Worm (Caenorhabditis elegans) whole organism, late embryonic: ENCODE results near the gene T27A10.6.

Experiments
- C08G9.2 ChIP-seq: sonication (generic microtip); optimal IDR thresholded peaks from 2 replicates; lab custom pipeline; 2016; ENCODE audit warnings: mild to moderate bottlenecking, missing genetic modification characterization, moderate library complexity, missing compliant biosample characterization
- F13H6.1 ChIP-seq: sonication (generic microtip); optimal IDR thresholded peaks from 2 replicates; lab custom pipeline; 2016; ENCODE audit warnings: missing genetic modification characterization, missing compliant biosample characterization
- K02D7.2 ChIP-seq: sonication (generic microtip); optimal IDR thresholded peaks from 2 replicates; lab custom pipeline; 2017; ENCODE audit warnings: mild to moderate bottlenecking, missing genetic modification characterization, missing compliant biosample characterization
- K09A11.1 ChIP-seq: sonication (generic microtip); optimal IDR thresholded peaks from 2 replicates; lab custom pipeline; 2017; ENCODE audit warnings: antibody characterized with exemption, mild to moderate bottlenecking, missing genetic modification characterization, missing compliant biosample characterization; ENCODE audit not compliant: insufficient read depth
- T23F11.4 ChIP-seq: fragments of 200-800 bp; sonication (Bioruptor generic); optimal IDR thresholded peaks from 2 replicates; lab custom pipeline; 2018; ENCODE audit warnings: mild to moderate bottlenecking, missing genetic modification characterization, missing compliant biosample characterization
- ceh-14 ChIP-seq: sonication (generic microtip); optimal IDR thresholded peaks from 2 replicates; lab custom pipeline; 2016; ENCODE audit warnings: missing genotype, missing genetic modification characterization, missing compliant biosample characterization
- ceh-18 ChIP-seq: sonication (generic microtip); optimal IDR thresholded peaks from 2 replicates; lab custom pipeline; 2016; ENCODE audit warnings: missing genetic modification characterization, missing compliant biosample characterization
- ceh-24 ChIP-seq: sonication (generic microtip); optimal IDR thresholded peaks from 2 replicates; lab custom pipeline; 2016; ENCODE audit warnings: mild to moderate bottlenecking, missing genetic modification characterization, missing compliant biosample characterization
- ceh-31 ChIP-seq: sonication (generic microtip); optimal IDR thresholded peaks from 2 replicates; lab custom pipeline; 2016; ENCODE audit warnings: missing genetic modification characterization, missing compliant biosample characterization
- ceh-34 ChIP-seq: sonication (generic microtip); optimal IDR thresholded peaks from 2 replicates; lab custom pipeline; 2016; ENCODE audit warnings: mild to moderate bottlenecking, missing genetic modification characterization, missing compliant biosample characterization
- ceh-45 ChIP-seq: fragments of 200-800 bp; sonication (Bioruptor generic); IDR thresholded peaks from 2 replicates; pipeline ENCODE4 v1.3.6; 2022; ENCODE audit warnings: missing genetic modification reagents, missing genetic modification characterization, missing compliant biosample characterization
- ceh-48 ChIP-seq: sonication (generic microtip); optimal IDR thresholded peaks from 2 replicates; lab custom pipeline; 2016; ENCODE audit warnings: missing genetic modification characterization, inconsistent platforms, missing compliant biosample characterization
- ceh-6 ChIP-seq: fragments of 200-800 bp; sonication (Bioruptor generic); optimal IDR thresholded peaks from 2 replicates; lab custom pipeline; 2018; ENCODE audit warnings: mild to moderate bottlenecking, missing genetic modification characterization, missing compliant biosample characterization
- ceh-9 ChIP-seq: sonication (generic microtip); optimal IDR thresholded peaks from 2 replicates; lab custom pipeline; 2016; ENCODE audit warnings: mild to moderate bottlenecking, missing genetic modification characterization, inconsistent platforms, missing compliant biosample characterization
- che-1 ChIP-seq: sonication (generic microtip); optimal IDR thresholded peaks from 2 replicates; lab custom pipeline; 2016; ENCODE audit warnings: mild to moderate bottlenecking, missing genetic modification characterization, missing compliant biosample characterization
- elt-2 ChIP-seq: sonication (generic microtip); optimal IDR thresholded peaks from 2 replicates; lab custom pipeline; 2016; ENCODE audit warnings: missing genetic modification reagents, missing genetic modification characterization, missing compliant biosample characterization
- elt-4 ChIP-seq: sonication (generic microtip); optimal IDR thresholded peaks from 2 replicates; lab custom pipeline; 2016; ENCODE audit warnings: missing genetic modification characterization, missing compliant biosample characterization
- eyg-1 ChIP-seq: sonication (generic microtip); optimal IDR thresholded peaks from 2 replicates; lab custom pipeline; 2016; ENCODE audit warnings: missing genotype, missing genetic modification characterization, missing compliant biosample characterization
- fax-1 ChIP-seq: sonication (generic microtip); optimal IDR thresholded peaks from 2 replicates; lab custom pipeline; 2016; ENCODE audit warnings: missing genotype, missing genetic modification characterization, missing compliant biosample characterization
- fkh-6 ChIP-seq: sonication (generic microtip); optimal IDR thresholded peaks from 2 replicates; lab custom pipeline; 2016; ENCODE audit warnings: missing genetic modification characterization, missing compliant biosample characterization
- hlh-13 ChIP-seq: fragments of 200-800 bp; sonication (Bioruptor generic); optimal IDR thresholded peaks from 2 replicates; lab custom pipeline; 2018; ENCODE audit warnings: mild to moderate bottlenecking, missing genetic modification characterization, missing compliant biosample characterization
- lin-11 ChIP-seq: fragments of 200-800 bp; sonication (Bioruptor generic); optimal IDR thresholded peaks from 2 replicates; lab custom pipeline; 2018; ENCODE audit warnings: mild to moderate bottlenecking, missing genetic modification characterization, missing compliant biosample characterization
- mec-3 ChIP-seq: sonication (generic microtip); optimal IDR thresholded peaks from 2 replicates; lab custom pipeline; 2016; ENCODE audit warnings: borderline replicate concordance, missing genetic modification characterization, missing compliant biosample characterization
- nfya-1 ChIP-seq: sonication (generic microtip); optimal IDR thresholded peaks from 2 replicates; lab custom pipeline; 2017; ENCODE audit warnings: missing genetic modification characterization, mild to moderate bottlenecking, missing compliant biosample characterization, antibody characterized with exemption, moderate library complexity
- nhr-11 ChIP-seq: fragments of 150-350 bp; optimal IDR thresholded peaks from 2 replicates; lab custom pipeline; 2014; ENCODE audit warnings: missing biosample characterization, missing genetic modification characterization
- npax-4 ChIP-seq: sonication (generic microtip); optimal IDR thresholded peaks from 2 replicates; lab custom pipeline; 2016; ENCODE audit warnings: missing genetic modification characterization, missing compliant biosample characterization
- odd-2 ChIP-seq: sonication (generic microtip); optimal IDR thresholded peaks from 2 replicates; lab custom pipeline; 2017; ENCODE audit warnings: antibody characterized with exemption, mild to moderate bottlenecking, missing genetic modification characterization, missing compliant biosample characterization
- pha-2 ChIP-seq: sonication (generic microtip); optimal IDR thresholded peaks from 2 replicates; lab custom pipeline; 2017; ENCODE audit warnings: mild to moderate bottlenecking, missing genetic modification characterization, missing compliant biosample characterization
- pha-4 ChIP-seq: fragments of 150-350 bp; optimal IDR thresholded peaks from 2 replicates; lab custom pipeline; 2018; ENCODE audit warnings: missing biosample characterization, missing genetic modification reagents, missing genetic modification characterization
- pqm-1 ChIP-seq: sonication (generic microtip); optimal IDR thresholded peaks from 2 replicates; lab custom pipeline; 2016; ENCODE audit warnings: missing genetic modification characterization, missing compliant biosample characterization
- pros-1 ChIP-seq: fragments of 150-350 bp; optimal IDR thresholded peaks from 2 replicates; lab custom pipeline; 2014; ENCODE audit warnings: missing biosample characterization, missing genetic modification reagents, missing genetic modification characterization
- rnt-1 ChIP-seq: sonication (generic microtip); optimal IDR thresholded peaks from 2 replicates; lab custom pipeline; 2016; ENCODE audit warnings: missing genetic modification characterization, missing compliant biosample characterization
- unc-3 ChIP-seq, 2 experiments: fragments of 200-800 bp in 1 of 2; sonication (Bioruptor generic) in 1 of 2; sonication (generic microtip) in 1 of 2; conservative IDR thresholded peaks in 1 of 2; optimal IDR thresholded peaks in 1 of 2; 2 replicates each; pipeline versions ENCODE4 v1.3.6 to Lab custom; 2016 to 2022; ENCODE audit warnings: missing compliant biosample characterization in 2 of 2, missing genetic modification characterization in 2 of 2, missing genetic modification reagents in 1 of 2
- unc-42 ChIP-seq: sonication (generic microtip); optimal IDR thresholded peaks from 2 replicates; lab custom pipeline; 2016; ENCODE audit warnings: missing genotype, missing genetic modification characterization, missing compliant biosample characterization
- unc-55 ChIP-seq: sonication (generic microtip); optimal IDR thresholded peaks from 2 replicates; lab custom pipeline; 2017; ENCODE audit warnings: missing biosample characterization, missing genetic modification reagents, missing genetic modification characterization
- zip-5 ChIP-seq: sonication (generic microtip); optimal IDR thresholded peaks from 2 replicates; lab custom pipeline; 2016; ENCODE audit warnings: missing genetic modification characterization, missing compliant biosample characterization
- ztf-16 ChIP-seq: sonication (generic microtip); optimal IDR thresholded peaks from 2 replicates; lab custom pipeline; 2017; ENCODE audit warnings: missing genetic modification characterization, missing compliant biosample characterization

Gene T27A10.6

ce11 chrX:3605727-3606126 is 9.6 kb upstream of the T27A10.6 start, which contains the start of gene C18B2.4 (continued):
- TF ChIP-seq T23F11.4 (GFP tag; lab: Kevin White, UChicago): no peak
- no peak for TF ChIP-seq F13H6.1
- no peak for TF ChIP-seq unc-3 (GFP tag; conservative IDR thresholded peaks at IDR 0.05; lab: Robert Waterston, UW)
- TF ChIP-seq unc-3 (tag; optimal IDR thresholded peaks at IDR 0.05; lab: Kevin White, UChicago): no peak
- no peak for TF ChIP-seq K09A11.1 (tag; lab: Kevin White, UChicago)
- TF ChIP-seq nhr-11 (tag; lab: Kevin White, UChicago): no peak
- TF ChIP-seq ceh-6: no peak
- TF ChIP-seq pros-1: no peak
- TF ChIP-seq pqm-1 (tag; lab: Kevin White, UChicago): no peak
- TF ChIP-seq ceh-18: no peak
- TF ChIP-seq ceh-24 (tag; lab: Kevin White, UChicago): no peak
- TF ChIP-seq elt-4 (tag; lab: Kevin White, UChicago): no peak
- TF ChIP-seq ceh-45 (GFP tag; lab: Robert Waterston, UW): no peak

ce11 chrX:3602622-3603021 is 6.5 kb upstream of the T27A10.6 start:
- no peak for TF ChIP-seq pha-2 (tag; lab: Kevin White, UChicago)
- no peak for TF ChIP-seq pha-4 (tag; lab: Kevin White, UChicago)
- no peak for TF ChIP-seq odd-2 (tag; lab: Kevin White, UChicago)
- TF ChIP-seq unc-3 (GFP tag; conservative IDR thresholded peaks at IDR 0.05; lab: Robert Waterston, UW): no peak
- no peak for TF ChIP-seq unc-3 (tag; optimal IDR thresholded peaks at IDR 0.05; lab: Kevin White, UChicago)
- TF ChIP-seq lin-11 (tag; lab: Kevin White, UChicago): no peak
- no peak for TF ChIP-seq npax-4
- no peak for TF ChIP-seq ceh-9 (tag; lab: Kevin White, UChicago)
- no peak for TF ChIP-seq zip-5 (tag; lab: Kevin White, UChicago)

- peak; percentile 25 for TF ChIP-seq ceh-18
- TF ChIP-seq odd-2 (tag; lab: Kevin White, UChicago): no peak
These were observed 5.4 kb upstream of the T27A10.6 start, which contains the start of gene C18B2.3 for ce11 chrX:3601531-3601930. TSS of gene C18B2.3 (plus strand) at chrX:3601831.

ce11 chrX:3600390-3600789 is 4.2 kb upstream of the T27A10.6 start, which contains the start of gene cgr-1:
TSS of gene cgr-1 (minus strand) at chrX:3600457.
- TF ChIP-seq T23F11.4 (GFP tag; lab: Kevin White, UChicago) (no peak), C08G9.2 (no peak), che-1 (tag; lab: Kevin White, UChicago) (no peak), nfya-1 (no peak), pha-2 (tag; lab: Kevin White, UChicago) (no peak), ceh-6 (no peak), rnt-1 (tag; lab: Kevin White, UChicago) (no peak), ztf-16 (tag; lab: Kevin White, UChicago) (no peak), ceh-24 (tag; lab: Kevin White, UChicago) (no peak)

ce11 chrX:3599860-3600259 is 3.7 kb upstream of the T27A10.6 start:
- no peak for TF ChIP-seq eyg-1
- TF ChIP-seq ceh-14: no peak
- no peak for TF ChIP-seq K02D7.2 (tag; lab: Kevin White, UChicago)
- no peak for TF ChIP-seq nhr-11 (tag; lab: Kevin White, UChicago)
- peak; percentile 42 for TF ChIP-seq unc-55 (GFP tag; lab: Kevin White, UChicago)

ce11 chrX:3596967-3597366 is 814 bp upstream of the T27A10.6 start:
- TF ChIP-seq ceh-34 (tag; lab: Kevin White, UChicago) (no peak), elt-2 (tag; lab: Kevin White, UChicago) (no peak), unc-42 (no peak), ceh-48 (no peak), elt-4 (tag; lab: Kevin White, UChicago) (no peak), ceh-18 (no peak), zip-5 (tag; lab: Kevin White, UChicago) (no peak), fax-1 (tag; lab: Kevin White, UChicago) (no peak), unc-55 (GFP tag; lab: Kevin White, UChicago) (no peak), mec-3 (tag; lab: Kevin White, UChicago) (no peak), fkh-6 (tag; lab: Kevin White, UChicago) (no peak), pqm-1 (tag; lab: Kevin White, UChicago) (no peak), ceh-31 (tag; lab: Kevin White, UChicago) (no peak), ztf-16 (tag; lab: Kevin White, UChicago) (no peak), hlh-13 (GFP tag; lab: Kevin White, UChicago) (no peak)
